Worm (Caenorhabditis elegans): Measurements from ENCODE around the gene vpat-1.

vpat-1 gene

ce11 chrX:1012385-1012866 lies 33.6 kb downstream of the vpat-1 start (continued):
- TF ChIP-seq D2030.7 (GFP tag; IDR thresholded peaks at IDR 0.05) (no peak), egl-18 (GFP tag; IDR thresholded peaks at IDR 0.05) (no peak)

- TF ChIP-seq F57C9.4 (tag; optimal IDR thresholded peaks at IDR 0.05), result peak; percentile 29
- TF ChIP-seq K12H6.12 (tag; optimal IDR thresholded peaks at IDR 0.05), result peak; percentile 13
- no peak for TF ChIP-seq nhr-120 (GFP tag; IDR thresholded peaks at IDR 0.05)
- peak; percentile 48 for TF ChIP-seq nfyb-1 (GFP tag; IDR thresholded peaks at IDR 0.05)
- TF ChIP-seq madf-10 (tag; optimal IDR thresholded peaks at IDR 0.05), result peak; percentile 29
- TF ChIP-seq ztf-22 (GFP tag; optimal IDR thresholded peaks at IDR 0.05), result peak; percentile 67
- peak; percentile 1 for TF ChIP-seq F22D6.2 (tag; optimal IDR thresholded peaks at IDR 0.05)
- no peak for TF ChIP-seq snpc-4 (GFP tag; optimal IDR thresholded peaks at IDR 0.05)
- no peak for TF ChIP-seq snpc-4 (tag; optimal IDR thresholded peaks at IDR 0.05)
- peak; percentile 65; the same call in 1 of the 2 replicates for TF ChIP-seq Y53G8AR.9 (GFP tag; conservative IDR thresholded peaks at IDR 0.05)
- peak; percentile 62 for TF ChIP-seq tbp1 (GFP tag; optimal IDR thresholded peaks at IDR 0.05)
- peak; percentile 19 for TF ChIP-seq chd-7 (tag; optimal IDR thresholded peaks at IDR 0.05)
- no peak for TF ChIP-seq dpl-1 (GFP tag; optimal IDR thresholded peaks at IDR 0.05)
- TF ChIP-seq aptf-2 (GFP tag; conservative IDR thresholded peaks at IDR 0.05), result 0 out of 2 replicates have a peak, but pooled peaks have one; percentile 17
- TF ChIP-seq let-607 (tag; optimal IDR thresholded peaks at IDR 0.05), result peak in 1 of 2 experiments; percentile 60
- peak; percentile 87 for TF ChIP-seq nhr-80 (tag; optimal IDR thresholded peaks at IDR 0.05)
- peak; percentile 52; the same call in 1 of the 2 replicates for TF ChIP-seq mcd-1 (GFP tag; IDR thresholded peaks at IDR 0.05)
- TF ChIP-seq T26A5.8 (tag; optimal IDR thresholded peaks at IDR 0.05), result no peak
- TF ChIP-seq ceh-27 (GFP tag; optimal IDR thresholded peaks at IDR 0.05), result no peak
- peak; percentile 63 for TF ChIP-seq zfh-2 (GFP tag; conservative IDR thresholded peaks at IDR 0.05)
- peak; percentile 59; the same call in 1 of the 2 replicates for TF ChIP-seq K11D2.4 (GFP tag; IDR thresholded peaks at IDR 0.05)
- peak; percentile 64 for TF ChIP-seq ztf-26 (tag; optimal IDR thresholded peaks at IDR 0.05)
- peak; percentile 45 for TF ChIP-seq repo-1 (tag; optimal IDR thresholded peaks at IDR 0.05)
- TF ChIP-seq nhr-90 (tag; optimal IDR thresholded peaks at IDR 0.05), result peak; percentile 27
- TF ChIP-seq B0336.3 (GFP tag; IDR thresholded peaks at IDR 0.05), result peak; percentile 63
- peak; percentile 55 for TF ChIP-seq lin-40 (tag; optimal IDR thresholded peaks at IDR 0.05)
- no peak for TF ChIP-seq ZK185.1 (tag; optimal IDR thresholded peaks at IDR 0.05; ENCODE audit: poor library complexity, severe bottlenecking)
- peak; percentile 56 for TF ChIP-seq ama-1 (optimal IDR thresholded peaks at IDR 0.05)
- TF ChIP-seq ama-1 (GFP tag; optimal IDR thresholded peaks at IDR 0.05), result no peak
- no peak for TF ChIP-seq mel-28 (tag; optimal IDR thresholded peaks at IDR 0.05; ENCODE audit: borderline replicate concordance)
- TF ChIP-seq hmg-20 (GFP tag; IDR thresholded peaks at IDR 0.05), result peak; percentile 44; the same call in 1 of the 2 replicates
- peak; percentile 37 for TF ChIP-seq atf-7 (tag; optimal IDR thresholded peaks at IDR 0.05)
- TF ChIP-seq F23B12.7 (tag; optimal IDR thresholded peaks at IDR 0.05; ENCODE audit: insufficient read depth), result no peak
- 0 out of 2 replicates have a peak, but pooled peaks have one; percentile 34 for TF ChIP-seq F37B4.10 (GFP tag; IDR thresholded peaks at IDR 0.05)
- TF ChIP-seq Y67H2A.10 (GFP tag; conservative IDR thresholded peaks at IDR 0.05), result 0 out of 2 replicates have a peak, but pooled peaks have one; percentile 9
- TF ChIP-seq gei-17 (GFP tag; optimal IDR thresholded peaks at IDR 0.05), result peak; percentile 45
- 0 out of 2 replicates have a peak, but pooled peaks have one; percentile 44 for TF ChIP-seq Y95B8A.8 (GFP tag; IDR thresholded peaks at IDR 0.05)
- TF ChIP-seq nhr-179 (tag; optimal IDR thresholded peaks at IDR 0.05), result no peak
- no peak for TF ChIP-seq ceh-91 (GFP tag; IDR thresholded peaks at IDR 0.05)
- peak; percentile 55; the same call in 1 of the 2 replicates for TF ChIP-seq let-526 (GFP tag; IDR thresholded peaks at IDR 0.05)
- TF ChIP-seq pha-4 (tag; optimal IDR thresholded peaks at IDR 0.05), result no peak
- TF ChIP-seq madf-8 (GFP tag; conservative IDR thresholded peaks at IDR 0.05), result no peak
- no peak for TF ChIP-seq dpff-1 (tag; optimal IDR thresholded peaks at IDR 0.05)
These were observed 35.2 kb downstream of the vpat-1 start for ce11 chrX:1010627-1011452.
